Fruit fly (Drosophila melanogaster): ENCODE measurements around the gene bard.

dm6 chr3R:18050016-18050556 lies 30.8 kb upstream of the bard start:
- TF ChIP-seq Hr78 (GFP tag; optimal IDR thresholded peaks at IDR 0.05) (no peak), Vsx2 (GFP tag; optimal IDR thresholded peaks at IDR 0.05; ENCODE audit: partially characterized antibody) (no peak), CrebA (GFP tag; optimal IDR thresholded peaks at IDR 0.05; ENCODE audit: borderline replicate concordance) (no peak), CG9705 (GFP tag; optimal IDR thresholded peaks at IDR 0.05) (no peak), pan (optimal IDR thresholded peaks at IDR 0.05) (no peak), GATAd (GFP tag; optimal IDR thresholded peaks at IDR 0.05) (no peak), Jra (GFP tag; optimal IDR thresholded peaks at IDR 0.05) (no peak), usp (GFP tag; optimal IDR thresholded peaks at IDR 0.05) (no peak)

Data from whole organism, wandering third instar larva.